Worm (Caenorhabditis elegans): ENCODE results near the gene F18A1.1.

F18A1.1 gene

ce11 chrII:7676307-7676905 is 8.3 kb upstream of the F18A1.1 start:
- TF ChIP-seq skn-1 (tag; optimal IDR thresholded peaks at IDR 0.05) (no peak), ztf-1 (GFP tag; conservative IDR thresholded peaks at IDR 0.05) (no peak), lsy-2 (tag; optimal IDR thresholded peaks at IDR 0.05) (peak in 1 of 2 experiments; percentile 6), nhr-77 (tag; optimal IDR thresholded peaks at IDR 0.05) (no peak), unc-39 (tag; optimal IDR thresholded peaks at IDR 0.05) (no peak), R02D3.7 (tag; optimal IDR thresholded peaks at IDR 0.05) (no peak), ceh-16 (tag; optimal IDR thresholded peaks at IDR 0.05) (peak; percentile 5), egl-27 (tag; optimal IDR thresholded peaks at IDR 0.05) (peak; percentile 16), nhr-25 (tag; optimal IDR thresholded peaks at IDR 0.05) (peak; percentile 33), unc-55 (GFP tag; optimal IDR thresholded peaks at IDR 0.05) (peak; percentile 58), mdl-1 (tag; optimal IDR thresholded peaks at IDR 0.05) (peak in 1 of 2 experiments; percentile 11), sma-3 (GFP tag; optimal IDR thresholded peaks at IDR 0.05) (peak; percentile 34), aly-2 (tag; optimal IDR thresholded peaks at IDR 0.05) (no peak), C34F6.9 (tag; optimal IDR thresholded peaks at IDR 0.05) (peak; percentile 0), nhr-129 (tag; optimal IDR thresholded peaks at IDR 0.05) (peak; percentile 41), snpc-4 (tag; optimal IDR thresholded peaks at IDR 0.05) (no peak), nhr-11 (tag; optimal IDR thresholded peaks at IDR 0.05) (no peak)

DNA sequence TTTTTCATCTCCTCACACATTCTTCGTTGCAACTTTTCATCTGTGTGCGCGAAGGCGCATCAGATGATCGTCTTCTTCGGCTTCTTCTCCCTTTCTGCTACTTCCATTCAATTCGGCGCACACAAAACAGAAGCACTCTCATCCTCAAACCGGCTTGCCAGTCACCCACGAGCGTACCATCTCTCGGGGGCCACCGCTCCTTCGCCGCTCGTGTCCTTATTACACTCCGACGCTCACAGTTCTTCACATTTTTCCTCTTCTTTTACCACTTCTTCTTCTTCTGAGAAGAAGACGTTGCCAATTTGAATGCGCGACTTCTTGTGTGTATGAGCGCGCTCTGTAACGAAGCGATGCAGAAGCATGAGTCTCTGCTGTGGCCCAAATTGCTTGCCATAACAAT is 6.2 kb upstream of the F18A1.1 start:
- TF ChIP-seq nhr-10 (tag; optimal IDR thresholded peaks at IDR 0.05) (no peak), sma-3 (GFP tag; optimal IDR thresholded peaks at IDR 0.05) (no peak), lsy-2 (tag; optimal IDR thresholded peaks at IDR 0.05) (no peak), R02D3.7 (tag; optimal IDR thresholded peaks at IDR 0.05) (no peak), nhr-77 (tag; optimal IDR thresholded peaks at IDR 0.05) (no peak), ztf-11 (tag; optimal IDR thresholded peaks at IDR 0.05) (no peak)

- TF ChIP-seq nhr-25 (tag; optimal IDR thresholded peaks at IDR 0.05) (peak; percentile 42), lin-39 (tag; optimal IDR thresholded peaks at IDR 0.05) (no peak), R02D3.7 (tag; optimal IDR thresholded peaks at IDR 0.05) (no peak), lsy-2 (tag; optimal IDR thresholded peaks at IDR 0.05) (peak in 1 of 2 experiments; percentile 29), egl-27 (tag; optimal IDR thresholded peaks at IDR 0.05) (no peak), sma-9 (GFP tag; optimal IDR thresholded peaks at IDR 0.05) (no peak), sma-9 (tag; optimal IDR thresholded peaks at IDR 0.05) (no peak)
These were observed 5.1 kb upstream of the F18A1.1 start for ce11 chrII:7679499-7680012.

ce11 chrII:7681898-7682297 is 2.8 kb upstream of the F18A1.1 start, which contains the start of gene lin-26:
Gene lin-26, plus strand, starts transcription at chrII:7682198.
- TF ChIP-seq lin-39 (tag; optimal IDR thresholded peaks at IDR 0.05), result no peak
- TF ChIP-seq sem-4 (tag; optimal IDR thresholded peaks at IDR 0.05), result no peak
- no peak for TF ChIP-seq nhr-12 (tag; optimal IDR thresholded peaks at IDR 0.05)
- no peak for TF ChIP-seq ztf-11 (tag; optimal IDR thresholded peaks at IDR 0.05)
- TF ChIP-seq elt-1 (tag; optimal IDR thresholded peaks at IDR 0.05), result no peak
- no peak for TF ChIP-seq ama-1 (optimal IDR thresholded peaks at IDR 0.05)
- TF ChIP-seq sma-3 (GFP tag; optimal IDR thresholded peaks at IDR 0.05), result no peak
- no peak for TF ChIP-seq ZK546.5 (tag; optimal IDR thresholded peaks at IDR 0.05)
- no peak for TF ChIP-seq snpc-4 (tag; optimal IDR thresholded peaks at IDR 0.05)
- TF ChIP-seq fos-1 (tag; optimal IDR thresholded peaks at IDR 0.05), result no peak
- TF ChIP-seq dmd-4 (tag; optimal IDR thresholded peaks at IDR 0.05), result no peak
- TF ChIP-seq alr-1 (tag; optimal IDR thresholded peaks at IDR 0.05), result no peak
- no peak for TF ChIP-seq nhr-77 (tag; optimal IDR thresholded peaks at IDR 0.05)
- TF ChIP-seq mdl-1 (tag; optimal IDR thresholded peaks at IDR 0.05), result no peak
- no peak for TF ChIP-seq ztf-4 (tag; optimal IDR thresholded peaks at IDR 0.05)
- no peak for TF ChIP-seq lsy-2 (tag; optimal IDR thresholded peaks at IDR 0.05)

- TF ChIP-seq sma-3 (GFP tag; optimal IDR thresholded peaks at IDR 0.05) (no peak), ztf-4 (tag; optimal IDR thresholded peaks at IDR 0.05) (no peak), fos-1 (tag; optimal IDR thresholded peaks at IDR 0.05) (no peak), ztf-1 (GFP tag; conservative IDR thresholded peaks at IDR 0.05) (no peak), lsy-2 (tag; optimal IDR thresholded peaks at IDR 0.05) (no peak), peb-1 (tag; optimal IDR thresholded peaks at IDR 0.05) (no peak), alr-1 (tag; optimal IDR thresholded peaks at IDR 0.05) (no peak), sem-4 (tag; optimal IDR thresholded peaks at IDR 0.05) (no peak), zag-1 (tag; optimal IDR thresholded peaks at IDR 0.05) (no peak)
These were observed 2.2 kb upstream of the F18A1.1 start for ce11 chrII:7682488-7682887.
